Worm (Caenorhabditis elegans) whole organism, L4/young adult: ENCODE data around the gene C56E6.7.

Source experiments
- W03F9.2 ChIP-seq: fragments of 150-350 bp; optimal IDR thresholded peaks from 2 replicates; lab custom pipeline; 2014; ENCODE audit warnings: missing biosample characterization, missing genetic modification characterization
- dao-5 ChIP-seq: sonication (generic microtip); optimal IDR thresholded peaks from 2 replicates; lab custom pipeline; 2016; ENCODE audit warnings: missing genotype, missing genetic modification characterization, moderate library complexity, missing compliant biosample characterization
- him-1 ChIP-seq: sonication (generic microtip); optimal IDR thresholded peaks from 2 replicates; lab custom pipeline; 2016; ENCODE audit warnings: missing genotype, missing genetic modification reagents, missing genetic modification characterization, missing compliant biosample characterization

DNA sequence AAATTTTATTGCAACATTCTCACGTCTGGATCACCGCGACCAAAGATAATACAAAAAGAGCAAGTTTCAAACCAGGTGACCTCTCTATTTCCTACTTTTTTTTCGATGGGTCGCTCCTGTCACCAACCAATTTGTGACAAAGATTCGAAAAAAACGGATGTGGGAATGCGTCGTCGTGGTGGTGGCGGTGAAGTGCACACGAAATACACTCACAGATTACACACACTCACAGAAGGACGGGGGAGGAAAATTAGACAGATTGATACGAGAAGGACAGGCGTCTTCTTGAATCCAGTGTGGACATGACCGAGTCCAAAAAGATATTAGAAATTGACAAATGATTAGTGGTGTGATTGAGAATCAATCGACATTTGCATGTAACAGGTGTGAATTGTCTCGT, 33.6 kb upstream of the C56E6.7 start:
- TF ChIP-seq him-1 (tag; lab: Kevin White, UChicago) (no peak), dao-5 (no peak), W03F9.2 (tag; lab: Kevin White, UChicago) (no peak)
